Worm (Caenorhabditis elegans) whole organism, L4 larva: ENCODE data around the gene cpr-9.

Experiments used
- F10B5.3 ChIP-seq: sonication (generic microtip); optimal IDR thresholded peaks from 2 replicates; lab custom pipeline; 2016; ENCODE audit warnings: mild to moderate bottlenecking, missing genetic modification characterization, missing compliant biosample characterization
- F26F4.8 ChIP-seq: fragments of 200-800 bp; sonication (Bioruptor generic); conservative IDR thresholded peaks from 2 replicates; pipeline ENCODE4 v1.3.6; 2022; ENCODE audit warnings: missing genetic modification characterization, missing compliant biosample characterization
- F37D6.2 ChIP-seq: sonication (generic microtip); optimal IDR thresholded peaks from 2 replicates; lab custom pipeline; 2016; ENCODE audit warnings: mild to moderate bottlenecking, missing genetic modification characterization, missing compliant biosample characterization
- F49E8.2 ChIP-seq: sonication (generic microtip); optimal IDR thresholded peaks from 2 replicates; lab custom pipeline; 2016; ENCODE audit warnings: missing compliant biosample characterization, mild to moderate bottlenecking, missing genetic modification characterization, borderline replicate concordance
- R02D3.7 ChIP-seq: fragments of 150-350 bp; sonication (generic microtip); optimal IDR thresholded peaks from 3 replicates; lab custom pipeline; 2014; ENCODE audit warnings: missing biosample characterization, missing genetic modification characterization
- Y105C5A.15 ChIP-seq: fragments of 200-800 bp; sonication (Bioruptor generic); IDR thresholded peaks from 2 replicates; pipeline ENCODE4 v1.3.6; 2022; ENCODE audit warnings: missing genetic modification characterization, missing compliant biosample characterization
- aha-1 ChIP-seq: fragments of 150-350 bp; peaks from one replicate; lab custom pipeline; 2014; ENCODE audit warnings: missing biosample characterization, missing genetic modification characterization
- aly-2 ChIP-seq: sonication (generic microtip); optimal IDR thresholded peaks from 2 replicates; lab custom pipeline; 2018; ENCODE audit warnings: missing biosample characterization, missing genetic modification characterization
- ama-1 ChIP-seq: fragments of 150-350 bp; optimal IDR thresholded peaks from 2 replicates; lab custom pipeline; 2014; ENCODE audit warnings: inconsistent platforms, mixed read lengths
- arid-1 ChIP-seq: fragments of 200-800 bp; sonication (Bioruptor generic); conservative IDR thresholded peaks from 2 replicates; pipeline ENCODE4 v1.3.6; 2022; ENCODE audit warnings: missing genetic modification reagents, missing genetic modification characterization, missing compliant biosample characterization
- attf-4 ChIP-seq: sonication (generic microtip); optimal IDR thresholded peaks from 3 replicates; lab custom pipeline; 2017; ENCODE audit warnings: missing biosample characterization, missing genetic modification characterization
- ceh-32 ChIP-seq: sonication (generic microtip); optimal IDR thresholded peaks from 2 replicates; lab custom pipeline; 2016; ENCODE audit warnings: mild to moderate bottlenecking, missing genetic modification characterization, missing compliant biosample characterization; ENCODE audit not compliant: poor library complexity
- ceh-62 ChIP-seq: sonication (generic microtip); optimal IDR thresholded peaks from 2 replicates; lab custom pipeline; 2017; ENCODE audit warnings: missing biosample characterization, missing genetic modification characterization
- ces-1 ChIP-seq: fragments of 150-350 bp; sonication (generic microtip); optimal IDR thresholded peaks from 4 replicates; lab custom pipeline; 2014; ENCODE audit warnings: missing biosample characterization, missing genetic modification reagents, missing genetic modification characterization
- ctbp-1 ChIP-seq: fragments of 200-800 bp; sonication (Bioruptor generic); IDR thresholded peaks from 2 replicates; pipeline ENCODE4 v1.3.6; 2022; ENCODE audit warnings: missing genetic modification reagents, missing genetic modification characterization, missing compliant biosample characterization
- daf-16 ChIP-seq, 3 experiments: sonication (generic microtip); optimal IDR thresholded peaks; 2 replicates each; lab custom pipeline; 2016 to 2017; ENCODE audit warnings: missing genetic modification characterization in 3 of 3, missing genetic modification reagents in 3 of 3, mild to moderate bottlenecking in 2 of 3, missing compliant biosample characterization in 2 of 3, missing biosample characterization in 1 of 3, moderate library complexity in 1 of 3
- dve-1 ChIP-seq: sonication (generic microtip); optimal IDR thresholded peaks from 2 replicates; lab custom pipeline; 2017; ENCODE audit warnings: antibody characterized with exemption, mild to moderate bottlenecking, missing genetic modification characterization, missing compliant biosample characterization; ENCODE audit not compliant: insufficient read depth
- egl-27 ChIP-seq: sonication (generic microtip); optimal IDR thresholded peaks from 3 replicates; lab custom pipeline; 2017; ENCODE audit warnings: missing biosample characterization, missing genetic modification reagents, missing genetic modification characterization
- fkh-10 ChIP-seq: fragments of 150-350 bp; optimal IDR thresholded peaks from 2 replicates; lab custom pipeline; 2014; ENCODE audit warnings: missing biosample characterization, missing genetic modification reagents, missing genetic modification characterization
- hif-1 ChIP-seq, 2 experiments: sonication (generic microtip); optimal IDR thresholded peaks; 2 replicates each; lab custom pipeline; 2016 to 2017; ENCODE audit warnings: missing compliant biosample characterization in 2 of 2, missing genetic modification characterization in 2 of 2, missing genetic modification reagents in 2 of 2, missing genotype in 2 of 2, mild to moderate bottlenecking in 1 of 2
- hlh-11 ChIP-seq: fragments of 200-800 bp; sonication (Bioruptor generic); optimal IDR thresholded peaks from 2 replicates; lab custom pipeline; 2018; ENCODE audit warnings: mild to moderate bottlenecking, missing genetic modification characterization, missing compliant biosample characterization
- hlh-30 ChIP-seq: sonication (generic microtip); optimal IDR thresholded peaks from 2 replicates; lab custom pipeline; 2017; ENCODE audit warnings: antibody characterized with exemption, mild to moderate bottlenecking, missing genetic modification characterization, missing compliant biosample characterization; ENCODE audit not compliant: insufficient read depth
- hmg-1.1 ChIP-seq: fragments of 200-800 bp; sonication (Bioruptor generic); IDR thresholded peaks from 2 replicates; pipeline ENCODE4 v1.3.6; 2022; ENCODE audit warnings: missing genetic modification reagents, missing genetic modification characterization, missing compliant biosample characterization
- lin-13 ChIP-seq: fragments of 150-350 bp; optimal IDR thresholded peaks from 2 replicates; lab custom pipeline; 2014; ENCODE audit warnings: missing biosample characterization, missing genetic modification reagents, missing genetic modification characterization
- lin-15B ChIP-seq: fragments of 150-350 bp; sonication (generic microtip); optimal IDR thresholded peaks from 3 replicates; lab custom pipeline; 2014; ENCODE audit warnings: missing biosample characterization, missing genetic modification characterization
- lir-3 ChIP-seq: sonication (generic microtip); optimal IDR thresholded peaks from 2 replicates; lab custom pipeline; 2016; ENCODE audit warnings: mild to moderate bottlenecking, missing genetic modification characterization, missing compliant biosample characterization
- lsy-2 ChIP-seq, 2 experiments: fragments of 150-350 bp in 1 of 2; sonication (generic microtip) in 1 of 2; optimal IDR thresholded peaks; 2 replicates each; lab custom pipeline; 2014 to 2017; ENCODE audit warnings: missing biosample characterization in 2 of 2, missing genetic modification characterization in 2 of 2
- mdl-1 ChIP-seq, 2 experiments: fragments of 150-350 bp in 1 of 2; sonication (generic microtip) in 1 of 2; optimal IDR thresholded peaks; 2 replicates each; lab custom pipeline; 2014 to 2017; ENCODE audit warnings: missing biosample characterization in 2 of 2, missing genetic modification characterization in 2 of 2
- mep-1 ChIP-seq: fragments of 150-350 bp; sonication (generic microtip); optimal IDR thresholded peaks from 3 replicates; lab custom pipeline; 2014; ENCODE audit warnings: missing biosample characterization, missing genetic modification characterization
- mes-2 ChIP-seq: sonication (generic microtip); optimal IDR thresholded peaks from 2 replicates; lab custom pipeline; 2016; ENCODE audit warnings: missing genotype, mild to moderate bottlenecking, missing genetic modification characterization, missing compliant biosample characterization; ENCODE audit not compliant: poor library complexity, severe bottlenecking
- mxl-3 ChIP-seq: fragments of 200-800 bp; sonication (Bioruptor generic); optimal IDR thresholded peaks from 2 replicates; lab custom pipeline; 2018; ENCODE audit warnings: mild to moderate bottlenecking, missing genetic modification characterization, missing compliant biosample characterization
- nhr-102 ChIP-seq: sonication (generic microtip); optimal IDR thresholded peaks from 2 replicates; lab custom pipeline; 2016; ENCODE audit warnings: mild to moderate bottlenecking, missing genetic modification characterization, moderate library complexity, missing compliant biosample characterization
- nhr-11 ChIP-seq: fragments of 150-350 bp; optimal IDR thresholded peaks from 2 replicates; lab custom pipeline; 2014; ENCODE audit warnings: missing biosample characterization, missing genetic modification characterization
- nhr-41 ChIP-seq: fragments of 200-800 bp; sonication (Bioruptor generic); IDR thresholded peaks from 2 replicates; pipeline ENCODE4 v1.3.6; 2022; ENCODE audit warnings: missing genetic modification reagents, missing genetic modification characterization, missing compliant biosample characterization
- nhr-48 ChIP-seq: sonication (generic microtip); optimal IDR thresholded peaks from 2 replicates; lab custom pipeline; 2016; ENCODE audit warnings: mild to moderate bottlenecking, missing genetic modification characterization, missing compliant biosample characterization
- nhr-6 ChIP-seq: fragments of 150-350 bp; optimal IDR thresholded peaks from 2 replicates; lab custom pipeline; 2014; ENCODE audit warnings: missing biosample characterization, missing genetic modification characterization
- nhr-77 ChIP-seq: fragments of 150-350 bp; optimal IDR thresholded peaks from 2 replicates; lab custom pipeline; 2014; ENCODE audit warnings: missing biosample characterization, missing genetic modification characterization
- php-3 ChIP-seq: fragments of 200-800 bp; sonication (Bioruptor generic); IDR thresholded peaks from 2 replicates; pipeline ENCODE4 v1.3.6; 2022; ENCODE audit warnings: missing genetic modification reagents, missing genetic modification characterization, missing compliant biosample characterization
- pqm-1 ChIP-seq: sonication (generic microtip); optimal IDR thresholded peaks from 2 replicates; lab custom pipeline; 2017; ENCODE audit warnings: missing biosample characterization, missing genetic modification characterization
- rbr-2 ChIP-seq: sonication (generic microtip); optimal IDR thresholded peaks from 2 replicates; lab custom pipeline; 2016; ENCODE audit warnings: missing genotype, missing genetic modification characterization, missing compliant biosample characterization
- skn-1 ChIP-seq: fragments of 150-350 bp; optimal IDR thresholded peaks from 2 replicates; lab custom pipeline; 2014; ENCODE audit warnings: missing biosample characterization, missing genetic modification characterization
- unc-130 ChIP-seq: sonication (generic microtip); optimal IDR thresholded peaks from 2 replicates; lab custom pipeline; 2016; ENCODE audit warnings: missing genetic modification reagents, missing genetic modification characterization, missing compliant biosample characterization
- unc-62 ChIP-seq, 3 experiments: fragments of 150-350 bp in 1 of 3; sonication (generic microtip); optimal IDR thresholded peaks in 2 of 3; peaks in 1 of 3; 1 replicate in 1 of 3; 2 replicates in 2 of 3; lab custom pipeline; 2014 to 2017; ENCODE audit warnings: missing biosample characterization in 3 of 3, missing genetic modification characterization in 3 of 3, missing genetic modification reagents in 3 of 3, missing genotype in 1 of 3
- vab-7 ChIP-seq: fragments of 200-800 bp; sonication (Bioruptor generic); IDR thresholded peaks from 2 replicates; pipeline ENCODE4 v1.3.6; 2022; ENCODE audit warnings: missing genetic modification reagents, missing genetic modification characterization, missing compliant biosample characterization
- zip-11 ChIP-seq: fragments of 200-800 bp; sonication (Bioruptor generic); IDR thresholded peaks from 2 replicates; pipeline ENCODE4 v1.3.6; 2022; ENCODE audit warnings: missing genetic modification characterization, missing compliant biosample characterization

cpr-9 gene

DNA sequence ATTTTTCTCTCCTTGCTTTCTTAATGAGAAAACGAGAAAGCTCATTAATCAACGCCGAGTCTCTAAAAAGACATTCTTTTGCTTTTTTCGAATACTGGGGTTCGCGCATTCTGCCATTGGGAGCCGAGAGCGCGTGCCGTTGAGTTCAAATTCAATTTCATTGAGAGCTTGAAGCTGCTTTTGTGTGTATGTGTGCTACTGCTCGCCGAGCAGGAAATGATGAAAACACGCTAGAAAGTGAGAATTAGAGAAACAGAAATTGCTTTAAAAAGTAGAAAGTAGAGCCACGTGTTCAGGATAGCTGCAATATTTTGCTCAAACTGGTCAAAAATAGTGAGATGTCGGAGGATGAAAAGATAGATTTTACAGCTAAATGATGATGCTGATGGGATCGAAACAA is 22.8 kb downstream of the cpr-9 start:
- TF ChIP-seq pqm-1 (tag; lab: Kevin White, UChicago) (no peak), hmg-1.1 (no peak), nhr-77 (tag; lab: Kevin White, UChicago) (no peak), ama-1 (lab: Kevin White, UChicago) (no peak), mdl-1 (tag; optimal IDR thresholded peaks at IDR 0.05; lab: Kevin White, UChicago) (peak in 1 of 2 experiments; percentile 68), nhr-11 (tag; lab: Kevin White, UChicago) (peak; percentile 2), mep-1 (peak; percentile 18), aha-1 (tag; lab: Kevin White, UChicago) (peak; percentile 82), F49E8.2 (tag; lab: Kevin White, UChicago) (no peak), lsy-2 (tag; optimal IDR thresholded peaks at IDR 0.05; lab: Kevin White, UChicago) (peak in 1 of 2 experiments; percentile 29), arid-1 (no peak), ceh-32 (tag; lab: Kevin White, UChicago) (peak; percentile 28), nhr-41 (no peak), hif-1 (tag; optimal IDR thresholded peaks at IDR 0.05; lab: Kevin White, UChicago) (peak in 1 of 2 experiments; percentile 2), hlh-30 (peak; percentile 64), ceh-62 (no peak), F10B5.3 (tag; lab: Kevin White, UChicago) (no peak), ces-1 (GFP tag; lab: Kevin White, UChicago) (peak; percentile 88), ctbp-1 (GFP tag; lab: Robert Waterston, UW) (peak; percentile 66; the same call in 1 of the 2 replicates), daf-16 (GFP tag; optimal IDR thresholded peaks at IDR 0.05; lab: Kevin White, UChicago) (peak in 1 of 2 experiments; percentile 3), daf-16 (tag; optimal IDR thresholded peaks at IDR 0.05; lab: Kevin White, UChicago) (no peak), F37D6.2 (tag; lab: Kevin White, UChicago) (peak; percentile 3), mxl-3 (GFP tag; lab: Kevin White, UChicago) (peak; percentile 40), fkh-10 (GFP tag; lab: Kevin White, UChicago) (peak; percentile 94), zip-11 (no peak), php-3 (GFP tag; lab: Robert Waterston, UW) (no peak), nhr-48 (no peak), lin-13 (GFP tag; lab: Kevin White, UChicago) (no peak)

- TF ChIP-seq hmg-1.1 (peak; percentile 68), Y105C5A.15 (no peak), aha-1 (tag; lab: Kevin White, UChicago) (no peak), F37D6.2 (tag; lab: Kevin White, UChicago) (peak; percentile 59), hlh-11 (tag; lab: Kevin White, UChicago) (peak; percentile 25), vab-7 (GFP tag; lab: Robert Waterston, UW) (peak; percentile 24; the same call in 1 of the 2 replicates), aly-2 (tag; lab: Kevin White, UChicago) (no peak), nhr-11 (tag; lab: Kevin White, UChicago) (peak; percentile 83), rbr-2 (tag; lab: Kevin White, UChicago) (peak; percentile 76), mdl-1 (tag; optimal IDR thresholded peaks at IDR 0.05; lab: Kevin White, UChicago) (peak in 1 of 2 experiments; percentile 90), fkh-10 (GFP tag; lab: Kevin White, UChicago) (peak; percentile 93), nhr-102 (tag; lab: Kevin White, UChicago) (no peak), pqm-1 (tag; lab: Kevin White, UChicago) (no peak), unc-62 (GFP tag; optimal IDR thresholded peaks at IDR 0.05 in 1 of 2; lab: Kevin White, UChicago) (peak in 1 of 2 experiments; percentile 89), unc-62 (tag; optimal IDR thresholded peaks at IDR 0.05; lab: Kevin White, UChicago) (no peak), mes-2 (tag; lab: Kevin White, UChicago) (peak; percentile 34), ctbp-1 (GFP tag; lab: Robert Waterston, UW) (peak; percentile 81), lin-15B (no peak), hif-1 (tag; optimal IDR thresholded peaks at IDR 0.05; lab: Kevin White, UChicago) (peak in 1 of 2 experiments; percentile 5), lsy-2 (tag; optimal IDR thresholded peaks at IDR 0.05; lab: Kevin White, UChicago) (peak; percentile 28 to 49), mep-1 (peak; percentile 31), daf-16 (GFP tag; optimal IDR thresholded peaks at IDR 0.05; lab: Kevin White, UChicago) (peak in 1 of 2 experiments; percentile 33), daf-16 (tag; optimal IDR thresholded peaks at IDR 0.05; lab: Kevin White, UChicago) (no peak), R02D3.7 (no peak), attf-4 (tag; lab: Kevin White, UChicago) (no peak), unc-130 (GFP tag; lab: Kevin White, UChicago) (no peak), F26F4.8 (no peak), skn-1 (tag; lab: Kevin White, UChicago) (no peak), hlh-30 (peak; percentile 86), ama-1 (lab: Kevin White, UChicago) (no peak), nhr-6 (tag; lab: Kevin White, UChicago) (peak; percentile 39), dve-1 (tag; lab: Kevin White, UChicago) (peak; percentile 3), lir-3 (tag; lab: Kevin White, UChicago) (no peak), egl-27 (tag; lab: Kevin White, UChicago) (no peak)
These were observed 24.1 kb downstream of the cpr-9 start for ce11 chrV:12026878-12027477.
